Worm (Caenorhabditis elegans): ENCODE measurements around the gene Y49E10.27.

Y49E10.27 gene

ce11 chrIII:12453785-12454184 lies 19.6 kb downstream of the Y49E10.27 start:
- TF ChIP-seq cnd-1 (tag; optimal IDR thresholded peaks at IDR 0.05) (no peak), ceh-83 (GFP tag; optimal IDR thresholded peaks at IDR 0.05) (no peak), ces-1 (GFP tag; optimal IDR thresholded peaks at IDR 0.05) (no peak), mab-5 (tag; optimal IDR thresholded peaks at IDR 0.05) (no peak), pha-4 (tag; optimal IDR thresholded peaks at IDR 0.05) (no peak), nhr-12 (tag; optimal IDR thresholded peaks at IDR 0.05) (no peak), M03D4.4 (tag; optimal IDR thresholded peaks at IDR 0.05) (no peak), mls-2 (tag; optimal IDR thresholded peaks at IDR 0.05) (no peak), nhr-76 (tag; optimal IDR thresholded peaks at IDR 0.05) (no peak)

- TF ChIP-seq lsy-2 (tag; optimal IDR thresholded peaks at IDR 0.05) (no peak), pha-4 (tag; optimal IDR thresholded peaks at IDR 0.05) (no peak), mab-5 (tag; optimal IDR thresholded peaks at IDR 0.05) (no peak), mep-1 (tag; optimal IDR thresholded peaks at IDR 0.05) (no peak), sem-2 (GFP tag; optimal IDR thresholded peaks at IDR 0.05) (no peak), unc-39 (tag; optimal IDR thresholded peaks at IDR 0.05) (no peak), flh-1 (GFP tag; optimal IDR thresholded peaks at IDR 0.05) (no peak), lin-32 (GFP tag; optimal IDR thresholded peaks at IDR 0.05) (no peak)
Observed at ce11 chrIII:12455651-12456420, 21.6 kb downstream of the Y49E10.27 start.

ce11 chrIII:12456801-12457647 lies 22.8 kb downstream of the Y49E10.27 start, which contains the start of the genes scav-3 and Y49E10.21:
TSS of gene scav-3 (minus strand) at chrIII:12456850.
TSS of gene Y49E10.21 (plus strand) at chrIII:12457597.
- TF ChIP-seq elt-3 (tag; optimal IDR thresholded peaks at IDR 0.05), result no peak
- TF ChIP-seq mep-1 (tag; optimal IDR thresholded peaks at IDR 0.05), result peak; percentile 10

- no peak for TF ChIP-seq unc-39 (tag; optimal IDR thresholded peaks at IDR 0.05)
- TF ChIP-seq M03D4.4 (tag; optimal IDR thresholded peaks at IDR 0.05), result no peak
- no peak for TF ChIP-seq snpc-4 (tag; optimal IDR thresholded peaks at IDR 0.05)
- no peak for TF ChIP-seq cnd-1 (tag; optimal IDR thresholded peaks at IDR 0.05)
- no peak for TF ChIP-seq nhr-12 (tag; optimal IDR thresholded peaks at IDR 0.05)
- no peak for TF ChIP-seq ham-2 (GFP tag; optimal IDR thresholded peaks at IDR 0.05)
- no peak for TF ChIP-seq ztf-11 (tag; optimal IDR thresholded peaks at IDR 0.05)
- TF ChIP-seq lsy-2 (tag; optimal IDR thresholded peaks at IDR 0.05), result no peak
- no peak for TF ChIP-seq lin-32 (GFP tag; optimal IDR thresholded peaks at IDR 0.05)
- TF ChIP-seq mep-1 (tag; optimal IDR thresholded peaks at IDR 0.05), result no peak
- no peak for TF ChIP-seq lin-13 (tag; optimal IDR thresholded peaks at IDR 0.05)
- no peak for TF ChIP-seq ceh-43 (GFP tag; optimal IDR thresholded peaks at IDR 0.05)
- TF ChIP-seq nhr-28 (tag; optimal IDR thresholded peaks at IDR 0.05), result no peak
- TF ChIP-seq zip-8 (tag; optimal IDR thresholded peaks at IDR 0.05), result no peak
- no peak for TF ChIP-seq ces-1 (GFP tag; optimal IDR thresholded peaks at IDR 0.05)
- no peak for TF ChIP-seq drap-1 (GFP tag; optimal IDR thresholded peaks at IDR 0.05)
- no peak for TF ChIP-seq mab-5 (tag; optimal IDR thresholded peaks at IDR 0.05)
Observed at ce11 chrIII:12458970-12459369, 24.8 kb downstream of the Y49E10.27 start.

ce11 chrIII:12466310-12466709 lies 32.1 kb downstream of the Y49E10.27 start, which contains the start of gene pstk-1:
TSS of gene pstk-1 (plus strand) at chrIII:12466610.
- TF ChIP-seq unc-62 (GFP tag; optimal IDR thresholded peaks at IDR 0.05) (no peak), ceh-83 (GFP tag; optimal IDR thresholded peaks at IDR 0.05) (no peak), ham-2 (GFP tag; optimal IDR thresholded peaks at IDR 0.05) (no peak), elt-3 (tag; optimal IDR thresholded peaks at IDR 0.05) (no peak), hlh-1 (tag; optimal IDR thresholded peaks at IDR 0.05) (no peak), blmp-1 (tag; optimal IDR thresholded peaks at IDR 0.05) (no peak), mab-5 (tag; optimal IDR thresholded peaks at IDR 0.05) (no peak)

ce11 chrIII:12468869-12469268 lies 34.7 kb downstream of the Y49E10.27 start, which contains the start of gene Y49E10.29:
TSS of gene Y49E10.29 (plus strand) at chrIII:12469169.
- TF ChIP-seq nhr-12 (tag; optimal IDR thresholded peaks at IDR 0.05) (no peak), lin-32 (GFP tag; optimal IDR thresholded peaks at IDR 0.05) (no peak), ham-2 (GFP tag; optimal IDR thresholded peaks at IDR 0.05) (no peak)
